Worm (Caenorhabditis elegans) whole organism, mixed stage, embryonic: ENCODE data around the gene M02E1.4.

ENCODE experiments used
- ces-1 ChIP-seq: fragments of 150-350 bp; optimal IDR thresholded peaks from 2 replicates; lab custom pipeline; 2014; ENCODE audit warnings: missing biosample characterization, missing genetic modification reagents, missing genetic modification characterization
- drap-1 ChIP-seq: fragments of 200-800 bp; sonication (Bioruptor generic); optimal IDR thresholded peaks from 3 replicates; lab custom pipeline; 2018; ENCODE audit warnings: mild to moderate bottlenecking, missing genetic modification characterization, missing compliant biosample characterization
- elt-1 ChIP-seq: sonication (generic microtip); optimal IDR thresholded peaks from 2 replicates; lab custom pipeline; 2017; ENCODE audit warnings: missing genetic modification characterization, mild to moderate bottlenecking, missing compliant biosample characterization, antibody characterized with exemption, moderate library complexity, borderline replicate concordance; ENCODE audit not compliant: insufficient read depth
- lin-32 ChIP-seq: fragments of 200-800 bp; sonication (Bioruptor generic); optimal IDR thresholded peaks from 2 replicates; lab custom pipeline; 2018; ENCODE audit warnings: mild to moderate bottlenecking, missing genetic modification characterization, missing compliant biosample characterization
- lsy-2 ChIP-seq: fragments of 150-350 bp; optimal IDR thresholded peaks from 2 replicates; lab custom pipeline; 2014; ENCODE audit warnings: missing biosample characterization, missing genetic modification characterization
- nhr-12 ChIP-seq: fragments of 150-350 bp; optimal IDR thresholded peaks from 2 replicates; lab custom pipeline; 2014; ENCODE audit warnings: missing biosample characterization, missing genetic modification characterization
- nhr-76 ChIP-seq: sonication (generic microtip); optimal IDR thresholded peaks from 2 replicates; lab custom pipeline; 2017; ENCODE audit warnings: missing biosample characterization, missing genetic modification characterization
- pha-4 ChIP-seq: fragments of 150-350 bp; optimal IDR thresholded peaks from 2 replicates; lab custom pipeline; 2018; ENCODE audit warnings: missing biosample characterization, missing genetic modification reagents, missing genetic modification characterization
- sem-2 ChIP-seq: fragments of 200-800 bp; sonication (Bioruptor generic); optimal IDR thresholded peaks from 2 replicates; lab custom pipeline; 2018; ENCODE audit warnings: mild to moderate bottlenecking, missing genetic modification characterization, missing compliant biosample characterization
- unc-39 ChIP-seq: fragments of 150-350 bp; optimal IDR thresholded peaks from 2 replicates; lab custom pipeline; 2014; ENCODE audit warnings: missing biosample characterization, missing genetic modification characterization
- unc-62 ChIP-seq: fragments of 150-350 bp; optimal IDR thresholded peaks from 2 replicates; lab custom pipeline; 2014; ENCODE audit warnings: missing biosample characterization, missing genetic modification reagents, missing genetic modification characterization
- zip-8 ChIP-seq: fragments of 150-350 bp; optimal IDR thresholded peaks from 2 replicates; lab custom pipeline; 2014; ENCODE audit warnings: missing biosample characterization, missing genetic modification characterization

DNA sequence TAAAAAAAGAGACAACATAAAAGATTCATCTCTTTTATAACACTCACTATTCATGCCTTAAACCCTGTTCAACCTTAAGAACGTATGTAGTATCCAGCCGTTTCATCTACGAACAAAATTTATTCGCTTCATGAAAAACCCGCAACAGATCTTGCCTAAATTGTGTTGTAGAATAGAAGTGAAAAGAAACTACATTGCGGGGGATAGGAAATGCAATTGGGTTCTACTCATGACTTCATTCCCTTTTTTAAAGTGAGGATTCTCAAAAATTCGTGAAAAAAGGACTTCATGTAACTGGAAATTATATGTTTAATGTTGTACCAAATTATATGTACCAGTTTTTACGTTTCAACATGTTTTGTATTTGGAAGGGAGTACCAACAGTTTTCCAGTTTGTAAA is 4.0 kb upstream of the M02E1.4 start:
- TF ChIP-seq unc-62 (no peak), pha-4 (no peak), unc-39 (tag; lab: Kevin White, UChicago) (no peak), elt-1 (tag; lab: Kevin White, UChicago) (no peak), nhr-76 (tag; lab: Kevin White, UChicago) (no peak), lsy-2 (tag; lab: Kevin White, UChicago) (no peak), sem-2 (GFP tag; lab: Kevin White, UChicago) (no peak), zip-8 (tag; lab: Kevin White, UChicago) (no peak), ces-1 (GFP tag; lab: Kevin White, UChicago) (peak; percentile 66), nhr-12 (tag; lab: Kevin White, UChicago) (no peak), drap-1 (GFP tag; lab: Kevin White, UChicago) (no peak), lin-32 (GFP tag; lab: Kevin White, UChicago) (no peak)
